Worm (Caenorhabditis elegans): ENCODE measurements around the gene F49C12.1.

DNA sequence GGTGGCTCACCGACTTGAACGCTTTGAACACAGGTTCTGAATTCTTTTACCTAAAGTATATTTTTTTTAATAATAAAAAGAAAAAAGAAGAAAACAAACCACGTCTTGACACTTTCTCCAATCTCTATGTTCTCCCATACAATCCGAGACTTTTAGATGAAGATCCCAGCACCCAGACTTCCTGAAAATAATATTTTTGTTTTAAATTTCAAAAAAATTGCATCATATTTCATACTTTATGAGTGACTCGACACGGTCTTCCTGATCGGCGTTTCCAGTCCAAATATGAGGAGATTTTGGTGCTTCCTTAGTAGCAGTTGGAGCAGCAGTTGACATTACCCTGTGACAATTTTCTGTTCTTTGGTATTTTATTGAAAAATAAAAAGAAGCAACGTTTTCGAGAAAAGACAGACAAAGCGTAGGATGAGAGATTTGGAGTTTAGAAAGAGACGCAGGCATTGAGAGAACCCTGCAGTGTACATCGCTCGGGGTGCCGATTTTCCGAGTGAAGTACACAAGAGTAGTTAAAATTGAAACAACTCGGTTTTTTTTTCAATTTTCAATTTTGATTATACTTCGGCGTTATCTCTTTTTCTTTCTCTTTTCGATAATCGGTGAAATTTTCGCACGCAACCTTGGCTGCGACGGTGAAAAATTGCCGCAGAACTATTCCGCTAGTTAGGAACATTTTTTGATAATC lies 39.5 kb upstream of the F49C12.1 start, which contains the start of the genes coa-4 and T20D3.14:
- TF ChIP-seq sea-1 (GFP tag; conservative IDR thresholded peaks at IDR 0.05) (no peak), aly-1 (tag; optimal IDR thresholded peaks at IDR 0.05) (no peak), scrt-1 (GFP tag; IDR thresholded peaks at IDR 0.05) (no peak), tbx-37 (GFP tag; conservative IDR thresholded peaks at IDR 0.05) (no peak), ets-7 (tag; optimal IDR thresholded peaks at IDR 0.05) (no peak), hmbx-1 (tag; optimal IDR thresholded peaks at IDR 0.05) (no peak), ama-1 (optimal IDR thresholded peaks at IDR 0.05) (no peak), F13C5.2 (tag; optimal IDR thresholded peaks at IDR 0.05) (no peak), flt-1 (GFP tag; IDR thresholded peaks at IDR 0.05) (no peak), tra-4 (tag; optimal IDR thresholded peaks at IDR 0.05) (no peak), tbx-11 (GFP tag; IDR thresholded peaks at IDR 0.05) (no peak), hmg-4 (GFP tag; optimal IDR thresholded peaks at IDR 0.05) (no peak)
